Fruit fly (Drosophila melanogaster) whole organism, embryonic: ENCODE data around the gene Evi5.

Experiments used
- BtbVII ChIP-seq: fragments of 200-800 bp; sonication (Bioruptor generic); optimal IDR thresholded peaks from 3 replicates; lab custom pipeline; 2017; ENCODE audit warnings: missing biosample characterization, mild to moderate bottlenecking, missing genetic modification characterization
- C15 ChIP-seq: fragments of 200-800 bp; sonication (Bioruptor generic); IDR thresholded peaks from 3 replicates; pipeline ENCODE4 v1.3.6; 2022; ENCODE audit warnings: missing biosample characterization, missing genetic modification characterization
- CG10147 ChIP-seq: fragments of 200-800 bp; sonication (Bioruptor generic); optimal IDR thresholded peaks from 2 replicates; lab custom pipeline; 2019; ENCODE audit warnings: missing biosample characterization, mild to moderate bottlenecking, missing genetic modification characterization, moderate library complexity
- CG10321 ChIP-seq: fragments of 200-800 bp; sonication (Bioruptor generic); IDR thresholded peaks from 2 replicates; pipeline ENCODE4 v1.3.6; 2022; ENCODE audit warnings: missing biosample characterization, missing genetic modification characterization
- CG10654 ChIP-seq: fragments of 200-800 bp; sonication (Bioruptor generic); optimal IDR thresholded peaks from 2 replicates; lab custom pipeline; 2016; ENCODE audit warnings: missing biosample characterization, missing genetic modification characterization
- CG11093 ChIP-seq: fragments of 200-800 bp; sonication (Bioruptor generic); IDR thresholded peaks from 3 replicates; pipeline ENCODE4 v1.3.6; 2022; ENCODE audit warnings: missing biosample characterization, missing genetic modification characterization
- CG11723 ChIP-seq: fragments of 200-800 bp; sonication (Bioruptor generic); optimal IDR thresholded peaks from 2 replicates; lab custom pipeline; 2017; ENCODE audit warnings: missing biosample characterization, mild to moderate bottlenecking, missing genetic modification characterization
- CG13123 ChIP-seq: fragments of 200-800 bp; sonication (Bioruptor generic); optimal IDR thresholded peaks from 2 replicates; lab custom pipeline; 2016; ENCODE audit warnings: missing biosample characterization, missing genetic modification characterization
- CG13894 ChIP-seq: fragments of 200-800 bp; sonication (Bioruptor generic); optimal IDR thresholded peaks from 3 replicates; lab custom pipeline; 2018; ENCODE audit warnings: missing biosample characterization, mild to moderate bottlenecking, missing genetic modification characterization, moderate library complexity
- CG14667 ChIP-seq: fragments of 200-800 bp; sonication (Bioruptor generic); IDR thresholded peaks from 2 replicates; pipeline ENCODE4 v1.3.6; 2022; ENCODE audit warnings: missing biosample characterization, missing genetic modification characterization
- CG15514 ChIP-seq: fragments of 200-800 bp; sonication (Bioruptor generic); optimal IDR thresholded peaks from 3 replicates; lab custom pipeline; 2017; ENCODE audit warnings: missing biosample characterization, missing genetic modification characterization, mild to moderate bottlenecking, moderate library complexity, missing genetic modification reagents
- CG15601 ChIP-seq: fragments of 200-800 bp; sonication (Bioruptor generic); optimal IDR thresholded peaks from 3 replicates; lab custom pipeline; 2019; ENCODE audit warnings: missing biosample characterization, mild to moderate bottlenecking, missing genetic modification characterization, moderate library complexity
- CG17612 ChIP-seq: fragments of 200-800 bp; sonication (Bioruptor generic); IDR thresholded peaks from 2 replicates; pipeline ENCODE4 v1.3.6; 2022; ENCODE audit warnings: missing biosample characterization, missing genetic modification characterization
- CG2120 ChIP-seq: fragments of 200-800 bp; sonication (Bioruptor generic); optimal IDR thresholded peaks from 3 replicates; lab custom pipeline; 2016; ENCODE audit warnings: missing biosample characterization, missing genetic modification characterization
- CG2875 ChIP-seq: fragments of 200-800 bp; sonication (Bioruptor generic); optimal IDR thresholded peaks from 2 replicates; lab custom pipeline; 2017; ENCODE audit warnings: missing biosample characterization, mild to moderate bottlenecking, missing genetic modification characterization, missing genetic modification reagents
- CG30020 ChIP-seq: fragments of 200-800 bp; optimal IDR thresholded peaks from 2 replicates; lab custom pipeline; 2019; ENCODE audit warnings: missing biosample characterization, mild to moderate bottlenecking, missing genetic modification characterization, moderate library complexity
- CG33557 ChIP-seq: fragments of 200-800 bp; sonication (Bioruptor generic); optimal IDR thresholded peaks from 2 replicates; lab custom pipeline; 2019; ENCODE audit warnings: missing biosample characterization, mild to moderate bottlenecking, missing genetic modification characterization, moderate library complexity
- CG4360 ChIP-seq: fragments of 200-800 bp; sonication (Bioruptor generic); IDR thresholded peaks from 2 replicates; pipeline ENCODE4 v1.3.6; 2022; ENCODE audit warnings: missing biosample characterization, missing genetic modification characterization
- CG6813 ChIP-seq: fragments of 200-800 bp; sonication (Bioruptor generic); optimal IDR thresholded peaks from 2 replicates; lab custom pipeline; 2017; ENCODE audit warnings: missing biosample characterization, missing genetic modification characterization, mild to moderate bottlenecking, moderate library complexity, missing genetic modification reagents
- CG7357 ChIP-seq: fragments of 200-800 bp; sonication (Bioruptor generic); IDR thresholded peaks from 3 replicates; pipeline ENCODE4 v1.3.6; 2022; ENCODE audit warnings: missing biosample characterization, missing genetic modification characterization
- CG7839 ChIP-seq: fragments of 200-800 bp; sonication (Bioruptor generic); optimal IDR thresholded peaks from 3 replicates; lab custom pipeline; 2018; ENCODE audit warnings: missing biosample characterization, mild to moderate bottlenecking, missing genetic modification characterization, moderate library complexity
- CG8089 ChIP-seq: fragments of 200-800 bp; sonication (Bioruptor generic); optimal IDR thresholded peaks from 3 replicates; lab custom pipeline; 2016; ENCODE audit warnings: missing biosample characterization, missing genetic modification characterization
- CG8944 ChIP-seq: fragments of 200-800 bp; sonication (Bioruptor generic); optimal IDR thresholded peaks from 3 replicates; lab custom pipeline; 2016; ENCODE audit warnings: missing biosample characterization, missing genetic modification characterization
- CG9932 ChIP-seq: fragments of 200-800 bp; sonication (Bioruptor generic); IDR thresholded peaks from 2 replicates; pipeline ENCODE4 v1.3.6; 2022; ENCODE audit warnings: missing biosample characterization, missing genetic modification characterization
- CHES-1-like ChIP-seq: fragments of 200-800 bp; sonication (Bioruptor generic); optimal IDR thresholded peaks from 2 replicates; lab custom pipeline; 2016; ENCODE audit warnings: missing biosample characterization, missing genetic modification characterization
- CTCF ChIP-seq: fragments of 200-800 bp; sonication (Bioruptor generic); optimal IDR thresholded peaks from 2 replicates; lab custom pipeline; 2017; ENCODE audit warnings: missing biosample characterization, mild to moderate bottlenecking, missing genetic modification characterization, moderate library complexity
- D19B ChIP-seq: fragments of 200-800 bp; sonication (Bioruptor generic); optimal IDR thresholded peaks from 2 replicates; lab custom pipeline; 2017; ENCODE audit warnings: missing biosample characterization, mild to moderate bottlenecking, missing genetic modification characterization
- GATAe ChIP-seq: fragments of 200-800 bp; sonication (Bioruptor generic); conservative IDR thresholded peaks from 2 replicates; pipeline ENCODE4 v1.3.6; 2022; ENCODE audit warnings: missing biosample characterization, missing genetic modification characterization
- Hey ChIP-seq: fragments of 200-800 bp; sonication (Bioruptor generic); optimal IDR thresholded peaks from 3 replicates; lab custom pipeline; 2018; ENCODE audit warnings: missing biosample characterization, mild to moderate bottlenecking, missing genetic modification characterization
- Opbp ChIP-seq: fragments of 200-800 bp; sonication (Bioruptor generic); IDR thresholded peaks from 3 replicates; pipeline ENCODE4 v1.3.6; 2022; ENCODE audit warnings: missing biosample characterization, missing genetic modification characterization; ENCODE audit not compliant: partially characterized antibody
- Ptx1 ChIP-seq: fragments of 200-800 bp; sonication (Bioruptor generic); IDR thresholded peaks from 2 replicates; pipeline ENCODE4 v1.3.6; 2022; ENCODE audit warnings: missing biosample characterization, missing genetic modification characterization
- Rfx ChIP-seq: fragments of 200-800 bp; sonication (Bioruptor generic); IDR thresholded peaks from 2 replicates; pipeline ENCODE4 v1.3.6; 2022; ENCODE audit warnings: missing biosample characterization, missing genetic modification characterization
- Ssrp ChIP-seq: fragments of 200-800 bp; sonication (Bioruptor generic); optimal IDR thresholded peaks from 2 replicates; lab custom pipeline; 2018; ENCODE audit warnings: missing biosample characterization, mild to moderate bottlenecking, missing genetic modification characterization, moderate library complexity
- ac ChIP-seq: fragments of 200-800 bp; sonication (Bioruptor generic); optimal IDR thresholded peaks from 3 replicates; lab custom pipeline; 2017; ENCODE audit warnings: missing biosample characterization, mild to moderate bottlenecking, missing genetic modification characterization
- aop ChIP-seq: fragments of 200-800 bp; sonication (Bioruptor generic); IDR thresholded peaks from 2 replicates; pipeline ENCODE4 v1.3.6; 2022; ENCODE audit warnings: missing biosample characterization, missing genetic modification characterization
- bowl ChIP-seq: fragments of 200-800 bp; sonication (Bioruptor generic); IDR thresholded peaks from 2 replicates; pipeline ENCODE4 v1.3.6; 2022; ENCODE audit warnings: missing biosample characterization, missing genetic modification characterization
- chm ChIP-seq: fragments of 200-800 bp; sonication (Bioruptor generic); IDR thresholded peaks from 2 replicates; pipeline ENCODE4 v1.3.6; 2022; ENCODE audit warnings: missing biosample characterization, missing genetic modification characterization
- ewg ChIP-seq: fragments of 200-800 bp; sonication (Bioruptor generic); optimal IDR thresholded peaks from 3 replicates; lab custom pipeline; 2017; ENCODE audit warnings: mild to moderate bottlenecking, missing biosample characterization, missing genetic modification reagents, missing genetic modification characterization
- ftz-f1 ChIP-seq: fragments of 200-800 bp; sonication (Bioruptor generic); optimal IDR thresholded peaks from 2 replicates; lab custom pipeline; 2016; ENCODE audit warnings: missing biosample characterization, missing genetic modification characterization
- gem ChIP-seq: fragments of 200-800 bp; sonication (Bioruptor generic); optimal IDR thresholded peaks from 2 replicates; lab custom pipeline; 2019; ENCODE audit warnings: missing biosample characterization, mild to moderate bottlenecking, missing genetic modification characterization, moderate library complexity
- gsb ChIP-seq: fragments of 200-800 bp; sonication (Bioruptor generic); IDR thresholded peaks from 2 replicates; pipeline ENCODE4 v1.3.6; 2022; ENCODE audit warnings: missing biosample characterization, missing genetic modification characterization
- kah ChIP-seq: fragments of 200-800 bp; sonication (Bioruptor generic); optimal IDR thresholded peaks from 2 replicates; lab custom pipeline; 2018; ENCODE audit warnings: missing biosample characterization, mild to moderate bottlenecking, missing genetic modification characterization
- odd ChIP-seq: fragments of 200-800 bp; sonication (Bioruptor generic); optimal IDR thresholded peaks from 2 replicates; lab custom pipeline; 2017; ENCODE audit warnings: missing biosample characterization, mild to moderate bottlenecking, missing genetic modification characterization
- p53 ChIP-seq: fragments of 200-800 bp; sonication (Bioruptor generic); optimal IDR thresholded peaks from 2 replicates; lab custom pipeline; 2016; ENCODE audit warnings: missing biosample characterization, missing genetic modification characterization
- peb ChIP-seq: fragments of 200-800 bp; sonication (Bioruptor generic); IDR thresholded peaks from 2 replicates; pipeline ENCODE4 v1.3.6; 2022; ENCODE audit warnings: missing biosample characterization, missing genetic modification characterization
- pita ChIP-seq: fragments of 200-800 bp; sonication (Bioruptor generic); optimal IDR thresholded peaks from 2 replicates; lab custom pipeline; 2017; ENCODE audit warnings: missing biosample characterization, mild to moderate bottlenecking, missing genetic modification characterization
- pros ChIP-seq: fragments of 200-800 bp; sonication (Bioruptor generic); optimal IDR thresholded peaks from 3 replicates; lab custom pipeline; 2019; ENCODE audit warnings: missing biosample characterization, mild to moderate bottlenecking, missing genetic modification characterization, moderate library complexity
- sens-2 ChIP-seq: fragments of 200-800 bp; sonication (Bioruptor generic); IDR thresholded peaks from 2 replicates; pipeline ENCODE4 v1.3.6; 2022; ENCODE audit warnings: missing biosample characterization, missing genetic modification characterization
- sisA ChIP-seq: fragments of 200-800 bp; sonication (Bioruptor generic); IDR thresholded peaks from 2 replicates; pipeline ENCODE4 v1.3.6; 2022; ENCODE audit warnings: missing biosample characterization, missing genetic modification characterization
- sob ChIP-seq: fragments of 200-800 bp; sonication (Bioruptor generic); IDR thresholded peaks from 2 replicates; pipeline ENCODE4 v1.3.6; 2022; ENCODE audit warnings: missing biosample characterization, missing genetic modification characterization
- tup ChIP-seq: fragments of 200-800 bp; sonication (Bioruptor generic); optimal IDR thresholded peaks from 2 replicates; lab custom pipeline; 2016; ENCODE audit warnings: missing biosample characterization, mild to moderate bottlenecking, missing genetic modification characterization, moderate library complexity

The Evi5 gene

DNA sequence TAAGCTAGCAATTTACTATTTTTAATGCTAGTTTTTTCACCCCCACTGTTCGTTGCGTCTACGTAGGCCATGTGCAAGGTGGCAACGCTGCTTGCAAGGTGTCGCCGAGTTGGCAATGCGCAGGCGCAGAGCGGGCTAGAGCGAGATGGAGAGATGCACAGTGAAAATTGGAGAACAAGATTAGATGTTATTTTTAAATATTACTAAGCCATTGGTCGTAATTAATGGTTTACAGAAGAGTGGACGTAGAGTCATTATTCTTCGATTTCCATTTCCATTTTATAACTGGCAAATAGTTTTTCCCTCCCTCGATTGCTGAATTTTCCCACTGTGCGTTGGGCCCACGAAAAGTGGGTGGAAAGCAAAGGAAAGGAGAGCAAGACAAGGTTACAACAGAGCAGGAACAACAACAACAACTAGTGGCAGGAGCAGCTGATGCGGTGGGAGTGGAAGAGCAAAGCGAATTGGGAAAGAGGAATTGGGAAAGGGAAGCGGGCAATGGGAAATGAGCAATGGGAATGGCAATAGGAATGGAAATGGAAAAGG is 1.3 kb downstream of the Evi5 start (continued):
- TF ChIP-seq ac (GFP tag; lab: Kevin White, UChicago) = peak; percentile 18
- TF ChIP-seq gem (tag; lab: Kevin White, UChicago) = peak; percentile 82
- TF ChIP-seq CTCF (GFP tag; lab: Kevin White, UChicago) = no peak
- peak; percentile 99 for TF ChIP-seq ewg
- peak; percentile 74; the same call in 2 of the 3 replicates for TF ChIP-seq C15
- TF ChIP-seq CG13123 (GFP tag; lab: Kevin White, UChicago) = peak; percentile 7
- peak; percentile 89 for TF ChIP-seq CG4360 (GFP tag; lab: Robert Waterston, UW)
- TF ChIP-seq CG13894 (tag; lab: Kevin White, UChicago) = peak; percentile 38
- peak; percentile 88 for TF ChIP-seq Ptx1 (GFP tag; lab: Robert Waterston, UW)
- no peak for TF ChIP-seq Opbp (GFP tag; lab: Robert Waterston, UW)
- TF ChIP-seq CG6813 (GFP tag; lab: Kevin White, UChicago) = peak; percentile 73
- TF ChIP-seq sob (GFP tag; lab: Robert Waterston, UW) = peak; percentile 78
- peak; percentile 84 for TF ChIP-seq Rfx (GFP tag; lab: Robert Waterston, UW)
- TF ChIP-seq CHES-1-like (GFP tag; lab: Kevin White, UChicago) = peak; percentile 53
- TF ChIP-seq CG14667 (GFP tag; lab: Robert Waterston, UW) = peak; percentile 73
- TF ChIP-seq GATAe = no peak
- TF ChIP-seq gsb (GFP tag; lab: Robert Waterston, UW) = peak; percentile 36; the same call in 1 of the 2 replicates
- TF ChIP-seq CG2875 (GFP tag; lab: Kevin White, UChicago) = peak; percentile 62
- peak; percentile 56 for TF ChIP-seq CG10147 (GFP tag; lab: Kevin White, UChicago)
- peak; percentile 63 for TF ChIP-seq CG11723
- peak; percentile 52; the same call in 1 of the 3 replicates for TF ChIP-seq CG7357 (GFP tag; lab: Robert Waterston, UW)
- peak; percentile 44 for TF ChIP-seq CG30020 (tag; lab: Kevin White, UChicago)
- TF ChIP-seq bowl (GFP tag; lab: Robert Waterston, UW) = peak; percentile 59; the same call in 1 of the 2 replicates
- TF ChIP-seq CG10654 = peak; percentile 59
- peak; percentile 85 for TF ChIP-seq CG7839 (tag; lab: Kevin White, UChicago)
- TF ChIP-seq Hey = no peak
- peak; percentile 79 for TF ChIP-seq chm
- TF ChIP-seq odd (GFP tag; lab: Kevin White, UChicago) = peak; percentile 51
- TF ChIP-seq tup (GFP tag; lab: Kevin White, UChicago) = no peak
- peak; percentile 41 for TF ChIP-seq CG8944 (GFP tag; lab: Kevin White, UChicago)
- no peak for TF ChIP-seq CG33557
- no peak for TF ChIP-seq pita (GFP tag; lab: Kevin White, UChicago)
- peak; percentile 76 for TF ChIP-seq CG15601 (tag; lab: Kevin White, UChicago)
- TF ChIP-seq CG10321 (GFP tag; lab: Robert Waterston, UW) = peak; percentile 65; the same call in 1 of the 2 replicates
- TF ChIP-seq kah = peak; percentile 56
- peak; percentile 39 for TF ChIP-seq D19B
- TF ChIP-seq CG15514 (GFP tag; lab: Kevin White, UChicago) = peak; percentile 66
- peak; percentile 24 for TF ChIP-seq ftz-f1 (GFP tag; lab: Kevin White, UChicago)
- TF ChIP-seq aop (GFP tag; lab: Robert Waterston, UW) = peak; percentile 36; the same call in 1 of the 2 replicates
- TF ChIP-seq BtbVII = peak; percentile 64
- peak; percentile 81 for TF ChIP-seq CG11093 (GFP tag; lab: Robert Waterston, UW)
- peak; percentile 66 for TF ChIP-seq CG9932
- peak; percentile 50 for TF ChIP-seq CG8089 (GFP tag; lab: Kevin White, UChicago)
- TF ChIP-seq pros (GFP tag; lab: Kevin White, UChicago) = no peak
- TF ChIP-seq Ssrp (tag; lab: Kevin White, UChicago) = peak; percentile 36
- no peak for TF ChIP-seq p53 (GFP tag; lab: Kevin White, UChicago)
- TF ChIP-seq CG2120 (GFP tag; lab: Kevin White, UChicago) = peak; percentile 82
- TF ChIP-seq sisA (GFP tag; lab: Robert Waterston, UW) = peak; percentile 75
- peak; percentile 58 for TF ChIP-seq CG17612 (GFP tag; lab: Robert Waterston, UW)
- peak; percentile 91 for TF ChIP-seq peb (GFP tag; lab: Robert Waterston, UW)
- peak; percentile 85 for TF ChIP-seq sens-2 (GFP tag; lab: Robert Waterston, UW)
